Worm (Caenorhabditis elegans) whole organism, L3 larva: Measurements from ENCODE around the gene clec-161.

Experiments
- aly-2 ChIP-seq: fragments of 150-350 bp; optimal IDR thresholded peaks from 2 replicates; lab custom pipeline; 2014; ENCODE audit warnings: missing biosample characterization, missing genetic modification characterization
- ama-1 ChIP-seq: fragments of 150-350 bp; optimal IDR thresholded peaks from 2 replicates; lab custom pipeline; 2018
- ceh-16 ChIP-seq: sonication (generic microtip); optimal IDR thresholded peaks from 2 replicates; lab custom pipeline; 2017; ENCODE audit warnings: missing biosample characterization, missing genetic modification characterization
- ceh-28 ChIP-seq: fragments of 150-350 bp; optimal IDR thresholded peaks from 2 replicates; lab custom pipeline; 2014; ENCODE audit warnings: missing biosample characterization, missing genetic modification reagents, missing genetic modification characterization
- ceh-9 ChIP-seq: sonication (generic microtip); optimal IDR thresholded peaks from 2 replicates; lab custom pipeline; 2018; ENCODE audit warnings: missing biosample characterization, missing genetic modification characterization
- daf-12 ChIP-seq: fragments of 150-350 bp; optimal IDR thresholded peaks from 2 replicates; lab custom pipeline; 2014; ENCODE audit warnings: missing biosample characterization, missing genetic modification reagents, missing genetic modification characterization
- egl-27 ChIP-seq: sonication (generic microtip); optimal IDR thresholded peaks from 4 replicates; lab custom pipeline; 2017; ENCODE audit warnings: missing biosample characterization, missing genetic modification reagents, missing genetic modification characterization
- egl-5 ChIP-seq: fragments of 150-350 bp; optimal IDR thresholded peaks from 2 replicates; lab custom pipeline; 2017; ENCODE audit warnings: missing biosample characterization, missing genetic modification reagents, missing genetic modification characterization, inconsistent platforms
- elt-3 ChIP-seq, 3 experiments: fragments of 150-350 bp in 1 of 3; sonication (generic microtip) in 2 of 3; optimal IDR thresholded peaks; 2 replicates in 2 of 3; 4 replicates in 1 of 3; lab custom pipeline; 2014 to 2017; ENCODE audit warnings: missing biosample characterization in 3 of 3, missing genetic modification characterization in 3 of 3
- eor-1 ChIP-seq, 2 experiments: fragments of 150-350 bp; optimal IDR thresholded peaks; 2 replicates each; lab custom pipeline; 2014 to 2018; ENCODE audit warnings: missing biosample characterization in 2 of 2, missing genetic modification characterization in 2 of 2
- fkh-10 ChIP-seq: sonication (generic microtip); optimal IDR thresholded peaks from 2 replicates; lab custom pipeline; 2017; ENCODE audit warnings: missing biosample characterization, missing genetic modification reagents, missing genetic modification characterization
- fkh-2 ChIP-seq: fragments of 150-350 bp; optimal IDR thresholded peaks from 2 replicates; lab custom pipeline; 2014; ENCODE audit warnings: missing biosample characterization, missing genetic modification reagents, missing genetic modification characterization
- fos-1 ChIP-seq: fragments of 150-350 bp; optimal IDR thresholded peaks from 2 replicates; lab custom pipeline; 2014; ENCODE audit warnings: missing biosample characterization, missing genetic modification characterization
- hmg-11 ChIP-seq: sonication (generic microtip); optimal IDR thresholded peaks from 2 replicates; lab custom pipeline; 2016; ENCODE audit warnings: missing genetic modification characterization, missing compliant biosample characterization
- jun-1 ChIP-seq: fragments of 150-350 bp; optimal IDR thresholded peaks from 2 replicates; lab custom pipeline; 2014; ENCODE audit warnings: missing biosample characterization, missing genetic modification reagents, missing genetic modification characterization
- lin-15B ChIP-seq: fragments of 150-350 bp; optimal IDR thresholded peaks from 2 replicates; lab custom pipeline; 2014; ENCODE audit warnings: missing biosample characterization, missing genetic modification characterization
- lin-39 ChIP-seq: fragments of 150-350 bp; optimal IDR thresholded peaks from 2 replicates; lab custom pipeline; 2018; ENCODE audit warnings: missing biosample characterization, missing genetic modification reagents, missing genetic modification characterization
- lsy-12 ChIP-seq: sonication (generic microtip); optimal IDR thresholded peaks from 2 replicates; lab custom pipeline; 2016; ENCODE audit warnings: mild to moderate bottlenecking, missing genetic modification characterization, missing compliant biosample characterization
- nhr-11 ChIP-seq: fragments of 150-350 bp; optimal IDR thresholded peaks from 2 replicates; lab custom pipeline; 2014; ENCODE audit warnings: missing biosample characterization, missing genetic modification characterization
- nhr-12 ChIP-seq: fragments of 150-350 bp; optimal IDR thresholded peaks from 2 replicates; lab custom pipeline; 2014; ENCODE audit warnings: missing biosample characterization, missing genetic modification characterization
- nhr-23 ChIP-seq: fragments of 150-350 bp; optimal IDR thresholded peaks from 2 replicates; lab custom pipeline; 2014; ENCODE audit warnings: missing biosample characterization, missing genetic modification reagents, missing genetic modification characterization
- nhr-237 ChIP-seq: fragments of 150-350 bp; optimal IDR thresholded peaks from 2 replicates; lab custom pipeline; 2014; ENCODE audit warnings: missing biosample characterization, missing genetic modification characterization
- nhr-25 ChIP-seq: sonication (generic microtip); optimal IDR thresholded peaks from 2 replicates; lab custom pipeline; 2017; ENCODE audit warnings: missing biosample characterization, missing genetic modification characterization
- nhr-28 ChIP-seq: fragments of 150-350 bp; optimal IDR thresholded peaks from 2 replicates; lab custom pipeline; 2014; ENCODE audit warnings: missing biosample characterization, missing genetic modification characterization
- nhr-43 ChIP-seq: sonication (generic microtip); optimal IDR thresholded peaks from 2 replicates; lab custom pipeline; 2016; ENCODE audit warnings: mild to moderate bottlenecking, missing genetic modification characterization, missing compliant biosample characterization; ENCODE audit not compliant: poor library complexity, severe bottlenecking
- nhr-67 ChIP-seq: fragments of 150-350 bp; optimal IDR thresholded peaks from 2 replicates; lab custom pipeline; 2014; ENCODE audit warnings: missing biosample characterization, missing genetic modification characterization
- nhr-76 ChIP-seq: fragments of 150-350 bp; sonication (generic microtip); optimal IDR thresholded peaks from 5 replicates; lab custom pipeline; 2014; ENCODE audit warnings: missing biosample characterization, missing genetic modification characterization
- nhr-77 ChIP-seq: fragments of 150-350 bp; optimal IDR thresholded peaks from 2 replicates; lab custom pipeline; 2014; ENCODE audit warnings: missing biosample characterization, missing genetic modification characterization
- sea-2 ChIP-seq: fragments of 150-350 bp; sonication (generic microtip); optimal IDR thresholded peaks from 4 replicates; lab custom pipeline; 2014; ENCODE audit warnings: missing biosample characterization, missing genetic modification reagents, missing genetic modification characterization
- snpc-4 ChIP-seq: fragments of 150-350 bp; optimal IDR thresholded peaks from 2 replicates; lab custom pipeline; 2014; ENCODE audit warnings: missing biosample characterization, missing genetic modification characterization
- tbx-2 ChIP-seq: sonication (generic microtip); optimal IDR thresholded peaks from 2 replicates; lab custom pipeline; 2016; ENCODE audit warnings: mild to moderate bottlenecking, missing genetic modification characterization, missing compliant biosample characterization
- unc-39 ChIP-seq: sonication (generic microtip); optimal IDR thresholded peaks from 4 replicates; lab custom pipeline; 2017; ENCODE audit warnings: missing biosample characterization, missing genetic modification characterization
- zag-1 ChIP-seq: fragments of 150-350 bp; optimal IDR thresholded peaks from 2 replicates; lab custom pipeline; 2014; ENCODE audit warnings: missing biosample characterization, missing genetic modification characterization
- ztf-4 ChIP-seq: fragments of 150-350 bp; optimal IDR thresholded peaks from 2 replicates; lab custom pipeline; 2014; ENCODE audit warnings: missing biosample characterization, missing genetic modification characterization

The clec-161 gene

DNA sequence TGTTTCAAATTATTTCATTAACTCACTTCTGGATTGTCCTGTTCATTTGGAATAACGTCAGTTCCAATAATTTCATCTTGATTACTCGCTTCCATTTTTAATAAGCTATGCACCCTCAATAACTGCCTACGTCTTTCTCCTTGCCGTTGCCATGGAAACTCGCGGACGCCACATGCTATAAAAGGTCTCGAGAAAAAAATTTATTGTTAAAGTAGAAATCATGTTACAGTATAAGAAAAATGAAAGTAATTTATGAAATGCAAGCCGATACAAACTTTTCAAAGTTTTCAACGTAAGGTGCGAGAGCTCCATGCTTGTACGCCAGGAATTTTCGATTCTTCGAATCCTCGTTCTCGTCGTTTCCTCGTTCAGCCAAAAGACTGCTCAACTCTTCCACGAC, 3.5 kb upstream of the clec-161 start, which contains the start of gene bbs-4:
Gene bbs-4, minus strand, starts transcription at position 101 of the 400 bp plus-strand sequence.
- no peak for TF ChIP-seq unc-39 (tag; lab: Kevin White, UChicago)

DNA sequence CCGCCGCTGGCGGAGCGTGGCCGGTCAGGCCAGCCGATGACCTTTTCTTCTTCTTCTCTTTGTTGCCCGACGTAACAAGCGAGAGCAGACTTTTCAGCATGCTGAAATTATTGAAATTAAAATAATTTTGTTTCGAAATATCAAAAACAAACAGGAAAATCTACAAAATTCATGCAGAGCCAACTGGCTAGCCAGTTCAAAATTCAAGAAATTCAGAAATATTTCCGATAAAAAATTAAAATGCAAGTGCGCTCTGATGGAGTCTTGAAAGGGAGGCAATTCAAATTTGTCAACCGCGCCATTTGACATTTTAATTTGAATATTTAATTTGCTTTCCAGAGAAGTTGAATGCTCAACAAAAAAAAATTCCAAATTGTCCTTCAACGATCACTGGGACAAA, 7.9 kb downstream of the clec-161 start, which contains the start of gene F58A4.2:
Gene F58A4.2, minus strand, starts transcription at position 101 of the 400 bp plus-strand sequence.
- TF ChIP-seq nhr-43 (tag; lab: Kevin White, UChicago), result no peak
- no peak for TF ChIP-seq fos-1 (tag; lab: Kevin White, UChicago)
- no peak for TF ChIP-seq nhr-67
- TF ChIP-seq nhr-11 (tag; lab: Kevin White, UChicago), result no peak
- TF ChIP-seq egl-27 (tag; lab: Kevin White, UChicago), result no peak
- no peak for TF ChIP-seq fkh-2
- no peak for TF ChIP-seq lin-39 (tag; lab: Kevin White, UChicago)
- no peak for TF ChIP-seq nhr-77
- TF ChIP-seq hmg-11 (tag; lab: Kevin White, UChicago), result no peak
- no peak for TF ChIP-seq ama-1 (lab: Kevin White, UChicago)
- TF ChIP-seq unc-39 (tag; lab: Kevin White, UChicago), result no peak
- no peak for TF ChIP-seq sea-2 (GFP tag; lab: Kevin White, UChicago)
- no peak for TF ChIP-seq nhr-28 (tag; lab: Kevin White, UChicago)

DNA sequence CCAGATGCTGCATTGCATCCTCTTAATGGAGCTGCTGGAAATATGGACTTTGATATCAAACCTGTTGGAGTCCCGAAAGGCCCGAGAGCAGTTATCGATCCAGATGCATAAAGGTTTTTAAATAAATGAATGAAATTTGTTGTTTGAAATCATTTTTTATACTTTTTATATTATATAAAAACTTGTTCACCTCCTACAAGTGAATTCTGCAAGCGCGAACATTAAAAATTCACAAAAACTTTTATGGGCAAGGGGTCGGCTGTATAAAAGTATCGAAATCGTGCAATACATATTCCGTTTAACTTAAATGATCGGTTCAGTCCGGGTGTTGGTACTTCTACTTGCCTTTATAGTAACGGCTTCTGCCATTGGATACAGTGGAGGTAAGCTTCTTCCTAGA, 10.4 kb downstream of the clec-161 start, which contains the start of gene F58A4.1:
Gene F58A4.1, plus strand, starts transcription at position 301 of the 400 bp plus-strand sequence.
- TF ChIP-seq ceh-16 (tag; lab: Kevin White, UChicago) (no peak), zag-1 (no peak), tbx-2 (tag; lab: Kevin White, UChicago) (no peak), ceh-9 (no peak), nhr-76 (tag; lab: Kevin White, UChicago) (no peak), nhr-77 (no peak)

DNA sequence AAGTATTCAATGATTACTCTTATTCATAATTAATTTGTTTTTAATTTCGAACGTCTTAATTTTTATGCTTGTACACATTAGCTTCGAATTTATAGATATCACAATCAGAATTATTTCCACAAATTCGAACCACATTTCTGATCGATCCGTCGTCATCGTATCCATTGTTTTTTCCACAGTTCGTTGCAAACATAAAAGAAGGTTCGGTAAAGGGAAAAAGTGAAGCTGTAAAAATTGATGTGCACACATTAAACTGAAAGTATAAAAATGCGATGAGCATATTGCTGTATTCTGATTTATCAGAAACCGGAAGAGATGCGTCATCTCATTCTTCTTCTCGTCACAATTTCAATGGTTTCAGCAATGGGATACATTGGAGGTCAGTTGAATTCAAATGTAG, 11.5 kb downstream of the clec-161 start, which contains the start of gene C48B4.12:
Gene C48B4.12, plus strand, starts transcription at position 301 of the 400 bp plus-strand sequence.
- TF ChIP-seq nhr-43 (tag; lab: Kevin White, UChicago), result no peak
- TF ChIP-seq fkh-2, result no peak
- no peak for TF ChIP-seq aly-2 (tag; lab: Kevin White, UChicago)
- TF ChIP-seq nhr-25 (tag; lab: Kevin White, UChicago), result no peak
- TF ChIP-seq daf-12, result no peak
- TF ChIP-seq hmg-11 (tag; lab: Kevin White, UChicago), result no peak
- no peak for TF ChIP-seq fkh-10 (GFP tag; lab: Kevin White, UChicago)
- TF ChIP-seq nhr-76 (tag; lab: Kevin White, UChicago), result no peak
- TF ChIP-seq lin-15B (tag; lab: Kevin White, UChicago), result no peak
- TF ChIP-seq tbx-2 (tag; lab: Kevin White, UChicago), result no peak
- no peak for TF ChIP-seq eor-1 (tag; optimal IDR thresholded peaks at IDR 0.05; lab: Kevin White, UChicago)
- no peak for TF ChIP-seq ceh-16 (tag; lab: Kevin White, UChicago)
- no peak for TF ChIP-seq fos-1 (tag; lab: Kevin White, UChicago)
- no peak for TF ChIP-seq ceh-9
- TF ChIP-seq nhr-11 (tag; lab: Kevin White, UChicago), result no peak
- TF ChIP-seq elt-3 (tag; optimal IDR thresholded peaks at IDR 0.05; lab: Kevin White, UChicago), result no peak
- no peak for TF ChIP-seq nhr-77
- no peak for TF ChIP-seq ztf-4 (tag; lab: Kevin White, UChicago)
- no peak for TF ChIP-seq lin-39 (tag; lab: Kevin White, UChicago)

DNA sequence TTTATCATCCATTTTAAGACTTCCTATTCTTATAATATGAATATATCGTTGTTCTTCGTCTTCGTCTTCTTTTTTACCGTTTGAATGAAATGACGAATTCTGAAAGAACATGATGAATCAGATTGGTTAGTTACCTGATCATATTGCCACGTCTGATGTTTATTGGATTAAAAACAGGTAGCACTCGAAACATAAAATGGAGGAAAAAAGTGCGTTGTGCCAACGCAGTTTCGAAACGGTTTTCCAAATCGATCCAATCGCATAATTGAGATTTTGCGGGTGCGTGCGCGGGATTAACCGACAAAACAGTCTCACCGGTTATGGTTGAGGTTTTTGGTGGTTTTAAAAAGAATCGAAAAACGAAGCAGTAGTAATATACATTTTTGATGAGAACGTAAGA, 13.0 kb downstream of the clec-161 start, which contains the start of gene rom-2:
Gene rom-2, minus strand, starts transcription at position 101 of the 400 bp plus-strand sequence.
- TF ChIP-seq lsy-12 (tag; lab: Kevin White, UChicago), result no peak
- no peak for TF ChIP-seq nhr-23 (tag; lab: Kevin White, UChicago)
- TF ChIP-seq nhr-67, result no peak
- no peak for TF ChIP-seq ceh-28 (tag; lab: Kevin White, UChicago)
- no peak for TF ChIP-seq hmg-11 (tag; lab: Kevin White, UChicago)
- no peak for TF ChIP-seq nhr-12 (tag; lab: Kevin White, UChicago)
- TF ChIP-seq snpc-4 (tag; lab: Kevin White, UChicago), result no peak
- no peak for TF ChIP-seq nhr-237 (tag; lab: Kevin White, UChicago)
- no peak for TF ChIP-seq egl-27 (tag; lab: Kevin White, UChicago)
- TF ChIP-seq egl-5 (tag; lab: Kevin White, UChicago), result no peak
- no peak for TF ChIP-seq aly-2 (tag; lab: Kevin White, UChicago)
- TF ChIP-seq nhr-76 (tag; lab: Kevin White, UChicago), result no peak
- TF ChIP-seq jun-1, result no peak
- no peak for TF ChIP-seq nhr-11 (tag; lab: Kevin White, UChicago)
- TF ChIP-seq, all 47 proteins: peak for 0
